Fruit fly (Drosophila melanogaster) whole organism, embryonic: ENCODE data around the gene pyd.

Experiments used
- B-H2 ChIP-seq: fragments of 200-800 bp; sonication (Bioruptor generic); optimal IDR thresholded peaks from 2 replicates; lab custom pipeline; 2018; ENCODE audit warnings: missing biosample characterization, mild to moderate bottlenecking, missing genetic modification characterization
- CG10274 ChIP-seq: fragments of 200-800 bp; sonication (Bioruptor generic); optimal IDR thresholded peaks from 3 replicates; lab custom pipeline; 2017; ENCODE audit warnings: missing biosample characterization, mild to moderate bottlenecking, missing genetic modification characterization
- CG10654 ChIP-seq: fragments of 200-800 bp; sonication (Bioruptor generic); optimal IDR thresholded peaks from 2 replicates; lab custom pipeline; 2016; ENCODE audit warnings: missing biosample characterization, missing genetic modification characterization
- CG11398 ChIP-seq: fragments of 200-800 bp; sonication (Bioruptor generic); optimal IDR thresholded peaks from 2 replicates; lab custom pipeline; 2016; ENCODE audit warnings: missing biosample characterization, missing genetic modification characterization
- CG11696 ChIP-seq: fragments of 200-800 bp; sonication (Bioruptor generic); IDR thresholded peaks from 2 replicates; pipeline ENCODE4 v1.3.6; 2022; ENCODE audit warnings: missing biosample characterization, missing genetic modification characterization
- CG12071 ChIP-seq: fragments of 200-800 bp; sonication (Bioruptor generic); optimal IDR thresholded peaks from 3 replicates; lab custom pipeline; 2018; ENCODE audit warnings: missing biosample characterization, mild to moderate bottlenecking, missing genetic modification characterization
- CG12219 ChIP-seq: fragments of 200-800 bp; sonication (Bioruptor generic); optimal IDR thresholded peaks from 3 replicates; lab custom pipeline; 2018; ENCODE audit warnings: missing biosample characterization, mild to moderate bottlenecking, missing genetic modification characterization
- CG13775 ChIP-seq: fragments of 200-800 bp; sonication (Bioruptor generic); optimal IDR thresholded peaks from 3 replicates; lab custom pipeline; 2017; ENCODE audit warnings: missing biosample characterization, mild to moderate bottlenecking, missing genetic modification characterization
- CG13894 ChIP-seq: fragments of 200-800 bp; sonication (Bioruptor generic); optimal IDR thresholded peaks from 3 replicates; lab custom pipeline; 2018; ENCODE audit warnings: missing biosample characterization, mild to moderate bottlenecking, missing genetic modification characterization, moderate library complexity
- CG15269 ChIP-seq: fragments of 200-800 bp; sonication (Bioruptor generic); optimal IDR thresholded peaks from 2 replicates; lab custom pipeline; 2018; ENCODE audit warnings: missing biosample characterization, mild to moderate bottlenecking, missing genetic modification characterization, moderate library complexity
- CG15696 ChIP-seq: fragments of 200-800 bp; sonication (Bioruptor generic); optimal IDR thresholded peaks from 2 replicates; lab custom pipeline; 2019; ENCODE audit warnings: missing biosample characterization, mild to moderate bottlenecking, missing genetic modification characterization, moderate library complexity
- CG32772 ChIP-seq: fragments of 200-800 bp; sonication (Bioruptor generic); IDR thresholded peaks from 2 replicates; pipeline ENCODE4 v1.3.6; 2022; ENCODE audit warnings: missing biosample characterization, missing genetic modification characterization
- CG34224 ChIP-seq: fragments of 200-800 bp; sonication (Bioruptor generic); IDR thresholded peaks from 3 replicates; pipeline ENCODE4 v1.3.6; 2022; ENCODE audit warnings: missing biosample characterization, missing genetic modification characterization; ENCODE audit not compliant: partially characterized antibody
- CG3726 ChIP-seq: fragments of 200-800 bp; sonication (Bioruptor generic); IDR thresholded peaks from 3 replicates; pipeline ENCODE4, ENCODE4 v1.3.6; 2022; ENCODE audit warnings: missing biosample characterization, missing genetic modification characterization
- CG6175 ChIP-seq: fragments of 200-800 bp; sonication (Bioruptor generic); IDR thresholded peaks from 3 replicates; pipeline ENCODE4 v1.3.6; 2022; ENCODE audit warnings: missing biosample characterization, missing genetic modification characterization
- CG7556 ChIP-seq: fragments of 200-800 bp; sonication (Bioruptor generic); optimal IDR thresholded peaks from 2 replicates; lab custom pipeline; 2017; ENCODE audit warnings: missing biosample characterization, mild to moderate bottlenecking, missing genetic modification characterization
- CG7963 ChIP-seq: fragments of 200-800 bp; sonication (Bioruptor generic); IDR thresholded peaks from 3 replicates; pipeline ENCODE4 v1.3.6; 2022; ENCODE audit warnings: missing biosample characterization, missing genetic modification characterization; ENCODE audit not compliant: partially characterized antibody
- CG8924 ChIP-seq: fragments of 200-800 bp; optimal IDR thresholded peaks from 3 replicates; lab custom pipeline; 2019; ENCODE audit warnings: missing biosample characterization, mild to moderate bottlenecking, missing genetic modification characterization, moderate library complexity
- CG9215 ChIP-seq: fragments of 200-800 bp; sonication (Bioruptor generic); IDR thresholded peaks from 2 replicates; pipeline ENCODE4 v1.3.6; 2022; ENCODE audit warnings: missing biosample characterization, missing genetic modification characterization
- CkIIα-i1 ChIP-seq: fragments of 200-800 bp; sonication (Bioruptor generic); IDR thresholded peaks from 2 replicates; pipeline ENCODE4 v1.3.6; 2022; ENCODE audit warnings: missing biosample characterization, missing genetic modification characterization
- D19B ChIP-seq: fragments of 200-800 bp; sonication (Bioruptor generic); optimal IDR thresholded peaks from 2 replicates; lab custom pipeline; 2017; ENCODE audit warnings: missing biosample characterization, mild to moderate bottlenecking, missing genetic modification characterization
- Deaf1 ChIP-seq: fragments of 200-800 bp; optimal IDR thresholded peaks from 3 replicates; lab custom pipeline; 2019; ENCODE audit warnings: missing biosample characterization, mild to moderate bottlenecking, missing genetic modification characterization, moderate library complexity
- E2f2 ChIP-seq: fragments of 200-800 bp; sonication (Bioruptor generic); IDR thresholded peaks from 2 replicates; pipeline ENCODE4 v1.3.6; 2022; ENCODE audit warnings: missing biosample characterization, missing genetic modification characterization
- ERR ChIP-seq: fragments of 200-800 bp; sonication (Bioruptor generic); optimal IDR thresholded peaks from 2 replicates; lab custom pipeline; 2016; ENCODE audit warnings: missing biosample characterization, missing genetic modification characterization
- Mrtf ChIP-seq: fragments of 200-800 bp; sonication (Bioruptor generic); IDR thresholded peaks from 3 replicates; pipeline ENCODE4 v1.3.6; 2022; ENCODE audit warnings: missing biosample characterization, missing genetic modification characterization
- NC2α ChIP-seq: fragments of 200-800 bp; sonication (Bioruptor generic); optimal IDR thresholded peaks from 2 replicates; lab custom pipeline; 2016; ENCODE audit warnings: missing biosample characterization, missing genetic modification characterization
- Spps ChIP-seq: fragments of 200-800 bp; sonication (Bioruptor generic); optimal IDR thresholded peaks from 2 replicates; lab custom pipeline; 2018; ENCODE audit warnings: missing biosample characterization, mild to moderate bottlenecking, missing genetic modification characterization
- Sry-β ChIP-seq: fragments of 200-800 bp; sonication (Bioruptor generic); optimal IDR thresholded peaks from 2 replicates; lab custom pipeline; 2018; ENCODE audit warnings: missing biosample characterization, mild to moderate bottlenecking, missing genetic modification characterization, moderate library complexity
- abd-A ChIP-seq: fragments of 200-800 bp; sonication (Bioruptor generic); optimal IDR thresholded peaks from 3 replicates; lab custom pipeline; 2019; ENCODE audit warnings: missing biosample characterization, mild to moderate bottlenecking, missing genetic modification characterization, moderate library complexity
- ac ChIP-seq: fragments of 200-800 bp; sonication (Bioruptor generic); optimal IDR thresholded peaks from 3 replicates; lab custom pipeline; 2017; ENCODE audit warnings: missing biosample characterization, mild to moderate bottlenecking, missing genetic modification characterization
- ash1 ChIP-seq: fragments of 200-800 bp; sonication (Bioruptor generic); optimal IDR thresholded peaks from 2 replicates; lab custom pipeline; 2018; ENCODE audit warnings: missing biosample characterization, mild to moderate bottlenecking, missing genetic modification characterization
- bowl ChIP-seq: fragments of 200-800 bp; sonication (Bioruptor generic); IDR thresholded peaks from 2 replicates; pipeline ENCODE4 v1.3.6; 2022; ENCODE audit warnings: missing biosample characterization, missing genetic modification characterization
- cad ChIP-seq: fragments of >200 bp; optimal IDR thresholded peaks from 2 replicates; lab custom pipeline; 2017; ENCODE audit warnings: missing biosample characterization, missing genetic modification characterization
- cas ChIP-seq: fragments of 200-800 bp; sonication (Bioruptor generic); IDR thresholded peaks from 2 replicates; pipeline ENCODE4 v1.3.6; 2022; ENCODE audit warnings: missing biosample characterization, missing genetic modification characterization
- disco-r ChIP-seq: fragments of 200-800 bp; sonication (Bioruptor generic); optimal IDR thresholded peaks from 2 replicates; lab custom pipeline; 2016; ENCODE audit warnings: missing biosample characterization, missing genetic modification characterization
- dmrt99B ChIP-seq: fragments of 200-800 bp; sonication (Bioruptor generic); optimal IDR thresholded peaks from 2 replicates; lab custom pipeline; 2018; ENCODE audit warnings: missing biosample characterization, mild to moderate bottlenecking, missing genetic modification characterization, moderate library complexity
- gro ChIP-seq: fragments of 200-800 bp; sonication (Bioruptor generic); optimal IDR thresholded peaks from 2 replicates; lab custom pipeline; 2016; ENCODE audit warnings: missing biosample characterization, missing genetic modification characterization
- gt ChIP-seq: fragments of 200-800 bp; sonication (Bioruptor generic); IDR thresholded peaks from 2 replicates; pipeline ENCODE4 v1.3.6; 2022; ENCODE audit warnings: missing biosample characterization, missing genetic modification characterization
- h ChIP-seq: fragments of >200 bp; optimal IDR thresholded peaks from 2 replicates; lab custom pipeline; 2017
- hbn ChIP-seq: fragments of 200-800 bp; sonication (Bioruptor generic); IDR thresholded peaks from 2 replicates; pipeline ENCODE4 v1.3.6; 2022; ENCODE audit warnings: missing biosample characterization, missing genetic modification characterization; ENCODE audit not compliant: partially characterized antibody
- jing ChIP-seq: fragments of 200-800 bp; sonication (Bioruptor generic); optimal IDR thresholded peaks from 2 replicates; lab custom pipeline; 2018; ENCODE audit warnings: missing biosample characterization, mild to moderate bottlenecking, missing genetic modification characterization
- nerfin-1 ChIP-seq: fragments of 200-800 bp; sonication (Bioruptor generic); optimal IDR thresholded peaks from 3 replicates; lab custom pipeline; 2019; ENCODE audit warnings: missing biosample characterization, mild to moderate bottlenecking, missing genetic modification characterization, moderate library complexity
- nerfin-2 ChIP-seq: fragments of 200-800 bp; sonication (Bioruptor generic); IDR thresholded peaks from 2 replicates; pipeline ENCODE4 v1.3.6; 2022; ENCODE audit warnings: missing biosample characterization, missing genetic modification characterization; ENCODE audit not compliant: partially characterized antibody
- pnt ChIP-seq: fragments of 200-800 bp; sonication (Bioruptor generic); optimal IDR thresholded peaks from 3 replicates; lab custom pipeline; 2016; ENCODE audit warnings: missing biosample characterization, missing genetic modification characterization
- pros ChIP-seq: fragments of 200-800 bp; sonication (Bioruptor generic); optimal IDR thresholded peaks from 3 replicates; lab custom pipeline; 2019; ENCODE audit warnings: missing biosample characterization, mild to moderate bottlenecking, missing genetic modification characterization, moderate library complexity
- sim ChIP-seq: fragments of 200-800 bp; sonication (Bioruptor generic); IDR thresholded peaks from 2 replicates; pipeline ENCODE4 v1.3.6; 2022; ENCODE audit warnings: missing biosample characterization, missing genetic modification characterization
- stwl ChIP-seq: fragments of 200-800 bp; sonication (Bioruptor generic); optimal IDR thresholded peaks from 3 replicates; lab custom pipeline; 2018; ENCODE audit warnings: missing biosample characterization, mild to moderate bottlenecking, missing genetic modification characterization, moderate library complexity
- tin ChIP-seq: fragments of 200-800 bp; sonication (Bioruptor generic); optimal IDR thresholded peaks from 3 replicates; lab custom pipeline; 2016; ENCODE audit warnings: missing biosample characterization, missing genetic modification characterization
- toy ChIP-seq: fragments of 200-800 bp; sonication (Bioruptor generic); IDR thresholded peaks from 2 replicates; pipeline ENCODE4 v1.3.6; 2022; ENCODE audit warnings: missing biosample characterization, missing genetic modification characterization
- zen ChIP-seq: fragments of 200-800 bp; sonication (Bioruptor generic); optimal IDR thresholded peaks from 3 replicates; lab custom pipeline; 2018; ENCODE audit warnings: missing biosample characterization, mild to moderate bottlenecking, missing genetic modification characterization, moderate library complexity

pyd gene

dm6 chr3R:8930165-8931063, 1.3 kb downstream of the pyd start (continued):
- TF ChIP-seq ERR (GFP tag; lab: Kevin White, UChicago) (no peak), h (lab: Kevin White, UChicago) (no peak), nerfin-2 (no peak), CG13775 (GFP tag; lab: Kevin White, UChicago) (peak; percentile 5), B-H2 (GFP tag; lab: Kevin White, UChicago) (no peak), CG15696 (tag; lab: Kevin White, UChicago) (no peak), CG15269 (tag; lab: Kevin White, UChicago) (peak; percentile 49), pnt (GFP tag; lab: Kevin White, UChicago) (no peak), CG32772 (GFP tag; lab: Robert Waterston, UW) (peak; percentile 45; the same call in 1 of the 2 replicates), bowl (no peak), CG8924 (tag; lab: Kevin White, UChicago) (peak; percentile 7), ash1 (no peak), E2f2 (GFP tag; lab: Robert Waterston, UW) (no peak; the same call in 1 of the 2 replicates), CG9215 (GFP tag; lab: Robert Waterston, UW) (peak; percentile 33), hbn (no peak), CG6175 (no peak), D19B (GFP tag; lab: Kevin White, UChicago) (no peak), cas (GFP tag; lab: Robert Waterston, UW) (no peak), disco-r (GFP tag; lab: Kevin White, UChicago) (peak; percentile 43), CkIIα-i1 (GFP tag; lab: Robert Waterston, UW) (no peak), CG12219 (GFP tag; lab: Kevin White, UChicago) (no peak), sim (GFP tag; lab: Robert Waterston, UW) (no peak), CG3726 (GFP tag; lab: Robert Waterston, UW) (no peak), CG13894 (tag; lab: Kevin White, UChicago) (no peak), stwl (tag; lab: Kevin White, UChicago) (no peak), nerfin-1 (tag; lab: Kevin White, UChicago) (no peak), ac (GFP tag; lab: Kevin White, UChicago) (no peak), Deaf1 (tag; lab: Kevin White, UChicago) (no peak), CG7963 (GFP tag; lab: Robert Waterston, UW) (no peak), CG10274 (GFP tag; lab: Kevin White, UChicago) (no peak), CG11398 (GFP tag; lab: Kevin White, UChicago) (no peak), jing (GFP tag; lab: Kevin White, UChicago) (no peak), gro (peak; percentile 8), pros (GFP tag; lab: Kevin White, UChicago) (no peak), CG7556 (GFP tag; lab: Kevin White, UChicago) (peak; percentile 29), cad (no peak), dmrt99B (tag; lab: Kevin White, UChicago) (no peak), abd-A (no peak), CG34224 (GFP tag; lab: Robert Waterston, UW) (no peak), zen (tag; lab: Kevin White, UChicago) (no peak), Spps (no peak), toy (GFP tag; lab: Robert Waterston, UW) (no peak), tin (GFP tag; lab: Kevin White, UChicago) (no peak), CG12071 (GFP tag; lab: Kevin White, UChicago) (no peak), Mrtf (GFP tag; lab: Robert Waterston, UW) (0 out of 3 replicates have a peak, but pooled peaks have one; percentile 31), NC2α (GFP tag; lab: Kevin White, UChicago) (no peak), Sry-β (GFP tag; lab: Kevin White, UChicago) (no peak), CG10654 (GFP tag; lab: Kevin White, UChicago) (no peak), gt (GFP tag; lab: Robert Waterston, UW) (0 out of 2 replicates have a peak, but pooled peaks have one; percentile 17), CG11696 (GFP tag; lab: Robert Waterston, UW) (no peak)
